Fruit fly (Drosophila melanogaster) whole organism, embryonic: ENCODE measurements around the gene CG31855.

Experiments used
- Ada2b ChIP-seq: fragments of 200-800 bp; sonication (Bioruptor generic); IDR thresholded peaks from 2 replicates; pipeline ENCODE4 v1.3.6; 2022; ENCODE audit warnings: missing biosample characterization, missing genetic modification characterization
- Aef1 ChIP-seq: fragments of 200-800 bp; sonication (Bioruptor generic); IDR thresholded peaks from 3 replicates; pipeline ENCODE4 v1.3.6; 2022; ENCODE audit warnings: missing biosample characterization, missing genetic modification characterization
- B-H2 ChIP-seq: fragments of 200-800 bp; sonication (Bioruptor generic); optimal IDR thresholded peaks from 2 replicates; lab custom pipeline; 2018; ENCODE audit warnings: missing biosample characterization, mild to moderate bottlenecking, missing genetic modification characterization
- CG10979 ChIP-seq: fragments of 200-800 bp; sonication (Bioruptor generic); optimal IDR thresholded peaks from 2 replicates; lab custom pipeline; 2018; ENCODE audit warnings: missing biosample characterization, mild to moderate bottlenecking, missing genetic modification characterization, moderate library complexity
- CG11085 ChIP-seq: fragments of 200-800 bp; sonication (Bioruptor generic); IDR thresholded peaks from 2 replicates; pipeline ENCODE4 v1.3.6; 2022; ENCODE audit warnings: missing biosample characterization, missing genetic modification characterization
- CG11696 ChIP-seq: fragments of 200-800 bp; sonication (Bioruptor generic); IDR thresholded peaks from 2 replicates; pipeline ENCODE4 v1.3.6; 2022; ENCODE audit warnings: missing biosample characterization, missing genetic modification characterization
- CG12155 ChIP-seq: fragments of 200-800 bp; sonication (Bioruptor generic); optimal IDR thresholded peaks from 3 replicates; lab custom pipeline; 2016; ENCODE audit warnings: missing biosample characterization, missing genetic modification characterization
- CG12299 ChIP-seq: fragments of 200-800 bp; sonication (Bioruptor generic); optimal IDR thresholded peaks from 2 replicates; lab custom pipeline; 2018; ENCODE audit warnings: missing biosample characterization, mild to moderate bottlenecking, missing genetic modification characterization
- CG13287 ChIP-seq: fragments of 200-800 bp; sonication (Bioruptor generic); IDR thresholded peaks from 2 replicates; pipeline ENCODE4 v1.3.6; 2022; ENCODE audit warnings: missing biosample characterization, missing genetic modification characterization; ENCODE audit not compliant: partially characterized antibody
- CG13424 ChIP-seq: fragments of 200-800 bp; sonication (Bioruptor generic); optimal IDR thresholded peaks from 2 replicates; lab custom pipeline; 2019; ENCODE audit warnings: missing biosample characterization, mild to moderate bottlenecking, missing genetic modification characterization, moderate library complexity
- CG14667 ChIP-seq: fragments of 200-800 bp; sonication (Bioruptor generic); IDR thresholded peaks from 2 replicates; pipeline ENCODE4 v1.3.6; 2022; ENCODE audit warnings: missing biosample characterization, missing genetic modification characterization
- CG14710 ChIP-seq: fragments of 200-800 bp; sonication (Bioruptor generic); optimal IDR thresholded peaks from 3 replicates; lab custom pipeline; 2019; ENCODE audit warnings: missing biosample characterization, mild to moderate bottlenecking, missing genetic modification characterization, moderate library complexity
- CG15514 ChIP-seq: fragments of 200-800 bp; sonication (Bioruptor generic); optimal IDR thresholded peaks from 3 replicates; lab custom pipeline; 2017; ENCODE audit warnings: missing biosample characterization, missing genetic modification characterization, mild to moderate bottlenecking, moderate library complexity, missing genetic modification reagents
- CG17186 ChIP-seq: fragments of 200-800 bp; sonication (Bioruptor generic); optimal IDR thresholded peaks from 3 replicates; lab custom pipeline; 2017; ENCODE audit warnings: missing biosample characterization, missing genetic modification reagents, missing genetic modification characterization
- CG18619 ChIP-seq: fragments of 200-800 bp; sonication (Bioruptor generic); optimal IDR thresholded peaks from 3 replicates; lab custom pipeline; 2017; ENCODE audit warnings: missing biosample characterization, mild to moderate bottlenecking, missing genetic modification characterization
- CG18764 ChIP-seq: fragments of 200-800 bp; sonication (Bioruptor generic); optimal IDR thresholded peaks from 3 replicates; lab custom pipeline; 2016; ENCODE audit warnings: missing biosample characterization, missing genetic modification characterization
- CG32767 ChIP-seq: fragments of 200-800 bp; sonication (Bioruptor generic); IDR thresholded peaks from 2 replicates; pipeline ENCODE4 v1.3.6; 2022; ENCODE audit warnings: missing biosample characterization, missing genetic modification characterization
- CG32772 ChIP-seq: fragments of 200-800 bp; sonication (Bioruptor generic); IDR thresholded peaks from 2 replicates; pipeline ENCODE4 v1.3.6; 2022; ENCODE audit warnings: missing biosample characterization, missing genetic modification characterization
- CG4730 ChIP-seq: fragments of 200-800 bp; sonication (Bioruptor generic); IDR thresholded peaks from 2 replicates; pipeline ENCODE4 v1.3.6; 2022; ENCODE audit warnings: missing biosample characterization, missing genetic modification characterization
- CG8281 ChIP-seq: fragments of 200-800 bp; sonication (Bioruptor generic); optimal IDR thresholded peaks from 2 replicates; lab custom pipeline; 2018; ENCODE audit warnings: missing biosample characterization, mild to moderate bottlenecking, missing genetic modification characterization, moderate library complexity
- CG8944 ChIP-seq: fragments of 200-800 bp; sonication (Bioruptor generic); optimal IDR thresholded peaks from 3 replicates; lab custom pipeline; 2016; ENCODE audit warnings: missing biosample characterization, missing genetic modification characterization
- Chrac-16 ChIP-seq: fragments of 200-800 bp; sonication (Bioruptor generic); optimal IDR thresholded peaks from 3 replicates; lab custom pipeline; 2016; ENCODE audit warnings: missing biosample characterization, missing genetic modification characterization
- Dbx ChIP-seq: fragments of 200-800 bp; sonication (Bioruptor generic); IDR thresholded peaks from 3 replicates; pipeline ENCODE4 v1.3.6; 2022; ENCODE audit warnings: missing biosample characterization, missing genetic modification characterization
- Ets65A ChIP-seq: fragments of 200-800 bp; sonication (Bioruptor generic); peaks from one replicate; lab custom pipeline; 2016; ENCODE audit warnings: missing biosample characterization, missing genetic modification characterization
- Gug ChIP-seq: fragments of 200-800 bp; sonication (Bioruptor generic); IDR thresholded peaks from 4 replicates; pipeline ENCODE4 v1.3.6; 2022; ENCODE audit warnings: missing biosample characterization, missing genetic modification characterization
- H2.0 ChIP-seq: fragments of 200-800 bp; sonication (Bioruptor generic); IDR thresholded peaks from 2 replicates; pipeline ENCODE4 v1.3.6; 2022; ENCODE audit warnings: missing biosample characterization, missing genetic modification characterization
- Hmr ChIP-seq: fragments of 200-800 bp; sonication (Bioruptor generic); optimal IDR thresholded peaks from 3 replicates; lab custom pipeline; 2017; ENCODE audit warnings: mild to moderate bottlenecking, missing biosample characterization, missing genetic modification reagents, missing genetic modification characterization
- Hsf ChIP-seq: fragments of 200-800 bp; sonication (Bioruptor generic); optimal IDR thresholded peaks from 3 replicates; lab custom pipeline; 2016; ENCODE audit warnings: missing biosample characterization, missing genetic modification characterization
- Lhr ChIP-seq: fragments of 200-800 bp; sonication (Bioruptor generic); optimal IDR thresholded peaks from 3 replicates; lab custom pipeline; 2017; ENCODE audit warnings: mild to moderate bottlenecking, missing biosample characterization, missing genetic modification reagents, missing genetic modification characterization
- Lpt ChIP-seq: fragments of >200 bp; optimal IDR thresholded peaks from 2 replicates; lab custom pipeline; 2018; ENCODE audit warnings: missing biosample characterization, missing genetic modification characterization
- MBD-R2 ChIP-seq: fragments of 200-800 bp; sonication (Bioruptor generic); IDR thresholded peaks from 2 replicates; pipeline ENCODE4 v1.3.6; 2022; ENCODE audit warnings: missing biosample characterization, missing genetic modification characterization
- NfI ChIP-seq: fragments of 200-800 bp; sonication (Bioruptor generic); optimal IDR thresholded peaks from 3 replicates; lab custom pipeline; 2018; ENCODE audit warnings: missing biosample characterization, mild to moderate bottlenecking, missing genetic modification characterization, moderate library complexity
- Poxn ChIP-seq: fragments of 200-800 bp; sonication (Bioruptor generic); IDR thresholded peaks from 2 replicates; pipeline ENCODE4 v1.3.6; 2022; ENCODE audit warnings: missing biosample characterization, missing genetic modification characterization
- Sry-β ChIP-seq: fragments of 200-800 bp; sonication (Bioruptor generic); optimal IDR thresholded peaks from 2 replicates; lab custom pipeline; 2018; ENCODE audit warnings: missing biosample characterization, mild to moderate bottlenecking, missing genetic modification characterization, moderate library complexity
- Ssrp ChIP-seq: fragments of 200-800 bp; sonication (Bioruptor generic); optimal IDR thresholded peaks from 2 replicates; lab custom pipeline; 2018; ENCODE audit warnings: missing biosample characterization, mild to moderate bottlenecking, missing genetic modification characterization, moderate library complexity
- Xrp1 ChIP-seq: fragments of 200-800 bp; sonication (Bioruptor generic); IDR thresholded peaks from 2 replicates; pipeline ENCODE4 v1.3.6; 2022; ENCODE audit warnings: missing biosample characterization, missing genetic modification characterization
- al ChIP-seq: fragments of 200-800 bp; sonication (Bioruptor generic); IDR thresholded peaks from 2 replicates; pipeline ENCODE4 v1.3.6; 2022; ENCODE audit warnings: missing biosample characterization, missing genetic modification characterization
- ci ChIP-seq: fragments of 200-800 bp; sonication (Bioruptor generic); IDR thresholded peaks from 3 replicates; pipeline ENCODE4 v1.3.6; 2022; ENCODE audit warnings: missing biosample characterization, missing genetic modification characterization
- esg ChIP-seq: fragments of 200-800 bp; sonication (Bioruptor generic); conservative IDR thresholded peaks from 2 replicates; pipeline ENCODE4 v1.3.6; 2022; ENCODE audit warnings: missing biosample characterization, missing genetic modification characterization
- gcm ChIP-seq: fragments of 200-800 bp; sonication (Bioruptor generic); optimal IDR thresholded peaks from 2 replicates; lab custom pipeline; 2019; ENCODE audit warnings: missing biosample characterization, mild to moderate bottlenecking, missing genetic modification characterization, moderate library complexity
- grau ChIP-seq: fragments of 200-800 bp; optimal IDR thresholded peaks from 3 replicates; lab custom pipeline; 2019; ENCODE audit warnings: missing biosample characterization, mild to moderate bottlenecking, missing genetic modification characterization, moderate library complexity
- hkb ChIP-seq, 2 experiments: fragments of 200-800 bp in 1 of 2; fragments of >200 bp in 1 of 2; sonication (Bioruptor generic) in 1 of 2; IDR thresholded peaks in 1 of 2; optimal IDR thresholded peaks in 1 of 2; 2 replicates each; pipeline versions ENCODE4 v1.3.6 to Lab custom; 2017 to 2022; ENCODE audit warnings: missing biosample characterization in 1 of 2, missing genetic modification characterization in 1 of 2
- klu ChIP-seq: fragments of 200-800 bp; sonication (Bioruptor generic); IDR thresholded peaks from 2 replicates; pipeline ENCODE4 v1.3.6; 2022; ENCODE audit warnings: missing biosample characterization, missing genetic modification characterization
- mld ChIP-seq: fragments of 200-800 bp; sonication (Bioruptor generic); IDR thresholded peaks from 3 replicates; pipeline ENCODE4 v1.3.6; 2022; ENCODE audit warnings: missing biosample characterization, missing genetic modification characterization; ENCODE audit not compliant: partially characterized antibody
- odd ChIP-seq: fragments of 200-800 bp; sonication (Bioruptor generic); optimal IDR thresholded peaks from 2 replicates; lab custom pipeline; 2017; ENCODE audit warnings: missing biosample characterization, mild to moderate bottlenecking, missing genetic modification characterization
- phol ChIP-seq: fragments of 200-800 bp; sonication (Bioruptor generic); optimal IDR thresholded peaks from 3 replicates; lab custom pipeline; 2018; ENCODE audit warnings: missing biosample characterization, mild to moderate bottlenecking, missing genetic modification characterization, moderate library complexity
- rib ChIP-seq: fragments of 200-800 bp; sonication (Bioruptor generic); IDR thresholded peaks from 2 replicates; pipeline ENCODE4 v1.3.6; 2022; ENCODE audit warnings: missing biosample characterization, missing genetic modification characterization
- row ChIP-seq: fragments of 200-800 bp; sonication (Bioruptor generic); IDR thresholded peaks from 3 replicates; pipeline ENCODE4 v1.3.6; 2022; ENCODE audit warnings: missing biosample characterization, missing genetic modification characterization
- sob ChIP-seq: fragments of 200-800 bp; sonication (Bioruptor generic); IDR thresholded peaks from 2 replicates; pipeline ENCODE4 v1.3.6; 2022; ENCODE audit warnings: missing biosample characterization, missing genetic modification characterization

Gene CG31855

dm6 chr2L:13366109-13366747 is 2.8 kb upstream of the CG31855 start, which contains the start of the genes Nnp-1 and Grx3:
Nnp-1 (minus strand) TSS chr2L:13366189.
Grx3 (plus strand) TSS chr2L:13366447.
- peak; percentile 43 for TF ChIP-seq CG18764 (GFP tag; lab: Kevin White, UChicago)
- TF ChIP-seq hkb (optimal IDR thresholded peaks at IDR 0.05; lab: Kevin White, UChicago): peak; percentile 21
- no peak for TF ChIP-seq hkb (GFP tag; IDR thresholded peaks at IDR 0.05; lab: Robert Waterston, UW)
- TF ChIP-seq CG32767 (GFP tag; lab: Robert Waterston, UW): peak; percentile 26; the same call in 1 of the 2 replicates
- TF ChIP-seq CG32772 (GFP tag; lab: Robert Waterston, UW): peak; percentile 39
- peak; percentile 85 for TF ChIP-seq phol (tag; lab: Kevin White, UChicago)
- TF ChIP-seq odd (GFP tag; lab: Kevin White, UChicago): no peak
- TF ChIP-seq CG14667 (GFP tag; lab: Robert Waterston, UW): no peak
- peak; percentile 58 for TF ChIP-seq Xrp1 (GFP tag; lab: Robert Waterston, UW)
- no peak for TF ChIP-seq Poxn (GFP tag; lab: Robert Waterston, UW)
- TF ChIP-seq Ssrp (tag; lab: Kevin White, UChicago): peak; percentile 29
- peak; percentile 20 for TF ChIP-seq Hmr (GFP tag; lab: Kevin White, UChicago)
- peak; percentile 57 for TF ChIP-seq MBD-R2
- TF ChIP-seq CG13424 (tag; lab: Kevin White, UChicago): peak; percentile 80
- peak; percentile 30; the same call in 2 of the 3 replicates for TF ChIP-seq Aef1 (GFP tag; lab: Robert Waterston, UW)
- TF ChIP-seq CG14710 (tag; lab: Kevin White, UChicago): peak; percentile 82
- TF ChIP-seq Lhr: no peak
- TF ChIP-seq CG11696 (GFP tag; lab: Robert Waterston, UW): no peak
- TF ChIP-seq CG13287 (GFP tag; lab: Robert Waterston, UW): 0 out of 2 replicates have a peak, but pooled peaks have one; percentile 30
- TF ChIP-seq Dbx (GFP tag; lab: Robert Waterston, UW): peak; percentile 16; the same call in 1 of the 3 replicates
- TF ChIP-seq CG8944 (GFP tag; lab: Kevin White, UChicago): no peak
- peak; percentile 44; the same call in 1 of the 2 replicates for TF ChIP-seq sob (GFP tag; lab: Robert Waterston, UW)
- TF ChIP-seq H2.0: 0 out of 2 replicates have a peak, but pooled peaks have one; percentile 16
- peak; percentile 75 for TF ChIP-seq grau (tag; lab: Kevin White, UChicago)
- no peak for TF ChIP-seq Lpt (GFP tag; lab: Kevin White, UChicago)
- peak; percentile 36; the same call in 1 of the 4 replicates for TF ChIP-seq Gug (GFP tag; lab: Robert Waterston, UW)
- 0 out of 2 replicates have a peak, but pooled peaks have one; percentile 22 for TF ChIP-seq al (GFP tag; lab: Robert Waterston, UW)
- TF ChIP-seq CG11085 (GFP tag; lab: Robert Waterston, UW): no peak
- TF ChIP-seq ci: 0 out of 3 replicates have a peak, but pooled peaks have one; percentile 12
- TF ChIP-seq klu (GFP tag; lab: Robert Waterston, UW): peak; percentile 14; the same call in 1 of the 2 replicates
- peak; percentile 35 for TF ChIP-seq Chrac-16 (GFP tag; lab: Kevin White, UChicago)
- no peak for TF ChIP-seq gcm (GFP tag; lab: Kevin White, UChicago)
- no peak for TF ChIP-seq mld
- TF ChIP-seq CG12299 (tag; lab: Kevin White, UChicago): peak; percentile 46
- peak; percentile 43 for TF ChIP-seq CG10979 (tag; lab: Kevin White, UChicago)
- TF ChIP-seq CG15514 (GFP tag; lab: Kevin White, UChicago): peak; percentile 65
- TF ChIP-seq CG17186 (GFP tag; lab: Kevin White, UChicago): peak; percentile 13
- TF ChIP-seq row (GFP tag; lab: Robert Waterston, UW): peak; percentile 92
- peak; percentile 31 for TF ChIP-seq CG8281 (tag; lab: Kevin White, UChicago)
- TF ChIP-seq CG4730 (GFP tag; lab: Robert Waterston, UW): no peak
- TF ChIP-seq rib (GFP tag; lab: Robert Waterston, UW): no peak
- TF ChIP-seq NfI (GFP tag; lab: Kevin White, UChicago): peak; percentile 59
- no peak for TF ChIP-seq Ada2b
- peak; percentile 92 for TF ChIP-seq Sry-β (GFP tag; lab: Kevin White, UChicago)
- peak; percentile 36 for TF ChIP-seq CG18619 (GFP tag; lab: Kevin White, UChicago)
- TF ChIP-seq CG12155 (GFP tag; lab: Kevin White, UChicago): peak; percentile 61
- peak; percentile 7 for TF ChIP-seq Hsf (GFP tag; lab: Kevin White, UChicago)
- 0 out of 2 replicates have a peak, but pooled peaks have one; percentile 29 for TF ChIP-seq esg (GFP tag; lab: Robert Waterston, UW)
- peak; percentile 73 for TF ChIP-seq B-H2 (GFP tag; lab: Kevin White, UChicago)
- peak; percentile 71 for TF ChIP-seq Ets65A
